Fruit fly (Drosophila melanogaster) whole organism, embryonic: ENCODE measurements around the gene Cpr67Fa1.

ENCODE experiments used
- Abd-B ChIP-seq: fragments of 200-800 bp; sonication (Bioruptor generic); optimal IDR thresholded peaks from 2 replicates; lab custom pipeline; 2018; ENCODE audit warnings: missing biosample characterization, mild to moderate bottlenecking, missing genetic modification characterization, moderate library complexity
- Bdp1 ChIP-seq: fragments of 200-800 bp; sonication (Bioruptor generic); optimal IDR thresholded peaks from 3 replicates; lab custom pipeline; 2016; ENCODE audit warnings: missing biosample characterization, missing genetic modification characterization
- Blimp-1 ChIP-seq: fragments of 200-800 bp; sonication (Bioruptor generic); optimal IDR thresholded peaks from 3 replicates; lab custom pipeline; 2018; ENCODE audit warnings: missing biosample characterization, missing genetic modification characterization, mild to moderate bottlenecking, moderate library complexity, missing genetic modification reagents
- CG10979 ChIP-seq: fragments of 200-800 bp; sonication (Bioruptor generic); optimal IDR thresholded peaks from 2 replicates; lab custom pipeline; 2018; ENCODE audit warnings: missing biosample characterization, mild to moderate bottlenecking, missing genetic modification characterization, moderate library complexity
- CG11695 ChIP-seq: fragments of 200-800 bp; sonication (Bioruptor generic); IDR thresholded peaks from 3 replicates; pipeline ENCODE4 v1.3.6; 2022; ENCODE audit warnings: missing biosample characterization, missing genetic modification characterization
- CG12219 ChIP-seq: fragments of 200-800 bp; sonication (Bioruptor generic); optimal IDR thresholded peaks from 3 replicates; lab custom pipeline; 2018; ENCODE audit warnings: missing biosample characterization, mild to moderate bottlenecking, missing genetic modification characterization
- CG13624 ChIP-seq: fragments of 200-800 bp; sonication (Bioruptor generic); optimal IDR thresholded peaks from 2 replicates; lab custom pipeline; 2016; ENCODE audit warnings: missing biosample characterization, missing genetic modification characterization
- CG13775 ChIP-seq: fragments of 200-800 bp; sonication (Bioruptor generic); optimal IDR thresholded peaks from 3 replicates; lab custom pipeline; 2017; ENCODE audit warnings: missing biosample characterization, mild to moderate bottlenecking, missing genetic modification characterization
- CG15601 ChIP-seq: fragments of 200-800 bp; sonication (Bioruptor generic); optimal IDR thresholded peaks from 3 replicates; lab custom pipeline; 2019; ENCODE audit warnings: missing biosample characterization, mild to moderate bottlenecking, missing genetic modification characterization, moderate library complexity
- CG17359 ChIP-seq: fragments of 200-800 bp; sonication (Bioruptor generic); optimal IDR thresholded peaks from 3 replicates; lab custom pipeline; 2018; ENCODE audit warnings: missing biosample characterization, mild to moderate bottlenecking, missing genetic modification characterization, moderate library complexity
- CG17385 ChIP-seq: fragments of 200-800 bp; sonication (Bioruptor generic); optimal IDR thresholded peaks from 3 replicates; lab custom pipeline; 2018; ENCODE audit warnings: missing biosample characterization, mild to moderate bottlenecking, missing genetic modification characterization
- CG17612 ChIP-seq: fragments of 200-800 bp; sonication (Bioruptor generic); IDR thresholded peaks from 2 replicates; pipeline ENCODE4 v1.3.6; 2022; ENCODE audit warnings: missing biosample characterization, missing genetic modification characterization
- CG18011 ChIP-seq: fragments of 200-800 bp; sonication (Bioruptor generic); optimal IDR thresholded peaks from 2 replicates; lab custom pipeline; 2017; ENCODE audit warnings: missing biosample characterization, missing genetic modification characterization, mild to moderate bottlenecking, moderate library complexity, missing genotype
- CG18619 ChIP-seq: fragments of 200-800 bp; sonication (Bioruptor generic); optimal IDR thresholded peaks from 3 replicates; lab custom pipeline; 2017; ENCODE audit warnings: missing biosample characterization, mild to moderate bottlenecking, missing genetic modification characterization
- CG30431 ChIP-seq: fragments of 200-800 bp; sonication (Bioruptor generic); optimal IDR thresholded peaks from 2 replicates; lab custom pipeline; 2017; ENCODE audit warnings: missing biosample characterization, missing genetic modification characterization
- CG4282 ChIP-seq: fragments of 200-800 bp; sonication (Bioruptor generic); optimal IDR thresholded peaks from 2 replicates; lab custom pipeline; 2016; ENCODE audit warnings: missing biosample characterization, missing genetic modification characterization
- CG4404 ChIP-seq: fragments of 200-800 bp; sonication (Bioruptor generic); IDR thresholded peaks from 2 replicates; pipeline ENCODE4 v1.3.6; 2022; ENCODE audit warnings: missing biosample characterization, missing genetic modification characterization
- CG4424 ChIP-seq: fragments of 200-800 bp; sonication (Bioruptor generic); optimal IDR thresholded peaks from 3 replicates; lab custom pipeline; 2016; ENCODE audit warnings: missing biosample characterization, missing genetic modification characterization
- CG6683 ChIP-seq: fragments of 200-800 bp; sonication (Bioruptor generic); optimal IDR thresholded peaks from 2 replicates; lab custom pipeline; 2017; ENCODE audit warnings: missing biosample characterization, mild to moderate bottlenecking, missing genetic modification characterization, missing genetic modification reagents
- CG6813 ChIP-seq: fragments of 200-800 bp; sonication (Bioruptor generic); optimal IDR thresholded peaks from 2 replicates; lab custom pipeline; 2017; ENCODE audit warnings: missing biosample characterization, missing genetic modification characterization, mild to moderate bottlenecking, moderate library complexity, missing genetic modification reagents
- CG8944 ChIP-seq: fragments of 200-800 bp; sonication (Bioruptor generic); optimal IDR thresholded peaks from 3 replicates; lab custom pipeline; 2016; ENCODE audit warnings: missing biosample characterization, missing genetic modification characterization
- CTCF ChIP-seq: fragments of 200-800 bp; sonication (Bioruptor generic); optimal IDR thresholded peaks from 2 replicates; lab custom pipeline; 2017; ENCODE audit warnings: missing biosample characterization, mild to moderate bottlenecking, missing genetic modification characterization, moderate library complexity
- CrebB ChIP-seq: fragments of 200-800 bp; sonication (Bioruptor generic); optimal IDR thresholded peaks from 3 replicates; lab custom pipeline; 2018; ENCODE audit warnings: missing biosample characterization, mild to moderate bottlenecking, missing genetic modification characterization
- Deaf1 ChIP-seq: fragments of 200-800 bp; optimal IDR thresholded peaks from 3 replicates; lab custom pipeline; 2019; ENCODE audit warnings: missing biosample characterization, mild to moderate bottlenecking, missing genetic modification characterization, moderate library complexity
- Dek ChIP-seq: fragments of 200-800 bp; sonication (Bioruptor generic); optimal IDR thresholded peaks from 3 replicates; lab custom pipeline; 2019; ENCODE audit warnings: missing biosample characterization, mild to moderate bottlenecking, missing genetic modification characterization, moderate library complexity
- Ets65A ChIP-seq: fragments of 200-800 bp; sonication (Bioruptor generic); peaks from one replicate; lab custom pipeline; 2016; ENCODE audit warnings: missing biosample characterization, missing genetic modification characterization
- Fer1 ChIP-seq: fragments of 200-800 bp; sonication (Bioruptor generic); optimal IDR thresholded peaks from 2 replicates; lab custom pipeline; 2017; ENCODE audit warnings: missing biosample characterization, mild to moderate bottlenecking, missing genetic modification characterization
- Fer3 ChIP-seq: fragments of 200-800 bp; sonication (Bioruptor generic); optimal IDR thresholded peaks from 2 replicates; lab custom pipeline; 2018; ENCODE audit warnings: missing biosample characterization, mild to moderate bottlenecking, missing genetic modification characterization, moderate library complexity
- Hr3 ChIP-seq: fragments of 200-800 bp; sonication (Bioruptor generic); optimal IDR thresholded peaks from 3 replicates; lab custom pipeline; 2016; ENCODE audit warnings: missing biosample characterization, missing genetic modification characterization
- Hr78 ChIP-seq, 2 experiments: fragments of 200-800 bp in 1 of 2; fragments of >200 bp in 1 of 2; sonication (Bioruptor generic) in 1 of 2; optimal IDR thresholded peaks; 2 replicates each; lab custom pipeline; 2017 to 2019; ENCODE audit warnings: missing biosample characterization in 2 of 2, missing genetic modification characterization in 2 of 2, mild to moderate bottlenecking in 1 of 2, moderate library complexity in 1 of 2
- MESR4 ChIP-seq: fragments of 200-800 bp; sonication (Bioruptor generic); optimal IDR thresholded peaks from 2 replicates; lab custom pipeline; 2018; ENCODE audit warnings: missing biosample characterization, mild to moderate bottlenecking, missing genetic modification characterization, moderate library complexity
- Mrtf ChIP-seq: fragments of 200-800 bp; sonication (Bioruptor generic); IDR thresholded peaks from 3 replicates; pipeline ENCODE4 v1.3.6; 2022; ENCODE audit warnings: missing biosample characterization, missing genetic modification characterization
- Sox100B ChIP-seq: fragments of 200-800 bp; sonication (Bioruptor generic); optimal IDR thresholded peaks from 3 replicates; lab custom pipeline; 2018; ENCODE audit warnings: missing biosample characterization, mild to moderate bottlenecking, missing genetic modification characterization
- Xbp1 ChIP-seq: fragments of 200-800 bp; sonication (Bioruptor generic); optimal IDR thresholded peaks from 3 replicates; lab custom pipeline; 2016; ENCODE audit warnings: missing biosample characterization, mild to moderate bottlenecking, missing genetic modification characterization
- br ChIP-seq: fragments of >200 bp; optimal IDR thresholded peaks from 2 replicates; lab custom pipeline; 2017
- crol ChIP-seq: fragments of 200-800 bp; sonication (Bioruptor generic); IDR thresholded peaks from 2 replicates; pipeline ENCODE4 v1.3.6; 2022; ENCODE audit warnings: missing biosample characterization, missing genetic modification characterization
- dimm ChIP-seq: fragments of 200-800 bp; sonication (Bioruptor generic); IDR thresholded peaks from 2 replicates; pipeline ENCODE4 v1.3.6; 2022; ENCODE audit warnings: missing biosample characterization, missing genetic modification characterization
- dmrt11E ChIP-seq: fragments of 200-800 bp; sonication (Bioruptor generic); optimal IDR thresholded peaks from 3 replicates; lab custom pipeline; 2018; ENCODE audit warnings: missing biosample characterization, mild to moderate bottlenecking, missing genetic modification characterization, moderate library complexity
- ems ChIP-seq: fragments of 200-800 bp; sonication (Bioruptor generic); optimal IDR thresholded peaks from 3 replicates; lab custom pipeline; 2016; ENCODE audit warnings: missing biosample characterization, missing genetic modification characterization
- en ChIP-seq: fragments of 200-800 bp; sonication (Bioruptor generic); optimal IDR thresholded peaks from 2 replicates; lab custom pipeline; 2016; ENCODE audit warnings: missing biosample characterization, missing genetic modification characterization
- fd102C ChIP-seq: fragments of 200-800 bp; sonication (Bioruptor generic); optimal IDR thresholded peaks from 2 replicates; lab custom pipeline; 2018; ENCODE audit warnings: missing biosample characterization, mild to moderate bottlenecking, missing genetic modification characterization, moderate library complexity
- hb ChIP-seq: fragments of 200-800 bp; sonication (Bioruptor generic); IDR thresholded peaks from 3 replicates; pipeline ENCODE4 v1.3.6; 2022; ENCODE audit warnings: missing biosample characterization, missing genetic modification characterization; ENCODE audit not compliant: partially characterized antibody
- lbe ChIP-seq: fragments of 200-800 bp; sonication (Bioruptor generic); optimal IDR thresholded peaks from 2 replicates; lab custom pipeline; 2016; ENCODE audit warnings: missing biosample characterization, mild to moderate bottlenecking, missing genetic modification characterization
- lilli ChIP-seq: fragments of 200-800 bp; sonication (Bioruptor generic); optimal IDR thresholded peaks from 3 replicates; lab custom pipeline; 2016; ENCODE audit warnings: missing biosample characterization, missing genetic modification characterization
- pan ChIP-seq, 4 experiments: fragments of >200 bp in 3 of 4; fragments of 200-800 bp in 1 of 4; sonication (Bioruptor generic) in 1 of 4; optimal IDR thresholded peaks in 3 of 4; IDR thresholded peaks in 1 of 4; 2 replicates each; pipeline versions ENCODE4 v1.3.6 to Lab custom; 2017 to 2022; ENCODE audit warnings: missing biosample characterization in 2 of 4, missing genetic modification characterization in 2 of 4, mixed read lengths in 1 of 4
- pfk ChIP-seq: fragments of 200-800 bp; sonication (Bioruptor generic); optimal IDR thresholded peaks from 2 replicates; lab custom pipeline; 2018; ENCODE audit warnings: missing biosample characterization, mild to moderate bottlenecking, missing genetic modification characterization, moderate library complexity
- so ChIP-seq: fragments of 200-800 bp; sonication (Bioruptor generic); IDR thresholded peaks from 3 replicates; pipeline ENCODE4 v1.3.6; 2022; ENCODE audit warnings: missing biosample characterization, missing genetic modification characterization
- stwl ChIP-seq: fragments of 200-800 bp; sonication (Bioruptor generic); optimal IDR thresholded peaks from 3 replicates; lab custom pipeline; 2018; ENCODE audit warnings: missing biosample characterization, mild to moderate bottlenecking, missing genetic modification characterization, moderate library complexity
- sug ChIP-seq: fragments of 200-800 bp; optimal IDR thresholded peaks from 2 replicates; lab custom pipeline; 2019; ENCODE audit warnings: missing biosample characterization, mild to moderate bottlenecking, missing genetic modification characterization, moderate library complexity
- tap ChIP-seq: fragments of 200-800 bp; optimal IDR thresholded peaks from 3 replicates; lab custom pipeline; 2019; ENCODE audit warnings: missing biosample characterization, mild to moderate bottlenecking, missing genetic modification characterization, moderate library complexity

Cpr67Fa1 gene

dm6 chr3L:10843273-10843672, 46.5 kb upstream of the Cpr67Fa1 start (continued):
- no peak for TF ChIP-seq Mrtf (GFP tag; lab: Robert Waterston, UW)
- peak; percentile 87 for TF ChIP-seq dmrt11E (tag; lab: Kevin White, UChicago)
- no peak for TF ChIP-seq hb (GFP tag; lab: Robert Waterston, UW)
- TF ChIP-seq sug (tag; lab: Kevin White, UChicago), result peak; percentile 2
- no peak for TF ChIP-seq Dek (tag; lab: Kevin White, UChicago)
- TF ChIP-seq Xbp1 (GFP tag; lab: Kevin White, UChicago), result peak; percentile 43
- no peak for TF ChIP-seq CG17612 (GFP tag; lab: Robert Waterston, UW)
- TF ChIP-seq CG17385 (GFP tag; lab: Kevin White, UChicago), result peak; percentile 49
- TF ChIP-seq Hr78 (GFP tag; optimal IDR thresholded peaks at IDR 0.05; lab: Kevin White, UChicago), result peak in 1 of 2 experiments; percentile 18
- TF ChIP-seq CG30431 (GFP tag; lab: Kevin White, UChicago), result peak; percentile 41
- no peak for TF ChIP-seq pan (optimal IDR thresholded peaks at IDR 0.05; lab: Kevin White, UChicago)
- peak in 1 of 2 experiments; percentile 49 for TF ChIP-seq pan (GFP tag; optimal IDR thresholded peaks at IDR 0.05 in 1 of 2, IDR thresholded peaks at IDR 0.05 in 1 of 2)
- TF ChIP-seq CG8944, result no peak
- TF ChIP-seq br (lab: Kevin White, UChicago), result no peak
- peak; percentile 54 for TF ChIP-seq Fer1 (GFP tag; lab: Kevin White, UChicago)
- peak; percentile 72 for TF ChIP-seq CG6813 (GFP tag; lab: Kevin White, UChicago)
- no peak for TF ChIP-seq CTCF
- no peak for TF ChIP-seq Deaf1 (tag; lab: Kevin White, UChicago)
- no peak for TF ChIP-seq CG13624 (GFP tag; lab: Kevin White, UChicago)
- peak; percentile 37 for TF ChIP-seq Abd-B (GFP tag; lab: Kevin White, UChicago)
- 0 out of 3 replicates have a peak, but pooled peaks have one; percentile 48 for TF ChIP-seq CG11695 (GFP tag; lab: Robert Waterston, UW)
- no peak for TF ChIP-seq fd102C (GFP tag; lab: Kevin White, UChicago)
- peak; percentile 59 for TF ChIP-seq Hr3 (GFP tag; lab: Kevin White, UChicago)
- no peak for TF ChIP-seq pfk (GFP tag; lab: Kevin White, UChicago)
- peak; percentile 41 for TF ChIP-seq CG12219 (GFP tag; lab: Kevin White, UChicago)
- TF ChIP-seq CrebB (tag; lab: Kevin White, UChicago), result no peak
- peak; percentile 62 for TF ChIP-seq CG17359 (tag; lab: Kevin White, UChicago)
- TF ChIP-seq MESR4 (GFP tag; lab: Kevin White, UChicago), result no peak
- 0 out of 3 replicates have a peak, but pooled peaks have one; percentile 45 for TF ChIP-seq so
- peak; percentile 2 for TF ChIP-seq stwl (tag; lab: Kevin White, UChicago)
- peak; percentile 46 for TF ChIP-seq CG4404 (GFP tag; lab: Robert Waterston, UW)
- TF ChIP-seq CG18011 (GFP tag; lab: Kevin White, UChicago), result no peak
- peak; percentile 45 for TF ChIP-seq tap (tag; lab: Kevin White, UChicago)
- no peak for TF ChIP-seq Ets65A (GFP tag; lab: Kevin White, UChicago)
- peak; percentile 69 for TF ChIP-seq Blimp-1 (GFP tag; lab: Kevin White, UChicago)
- TF ChIP-seq lbe (GFP tag; lab: Kevin White, UChicago), result no peak
- TF ChIP-seq ems, result no peak
- TF ChIP-seq dimm, result 0 out of 2 replicates have a peak, but pooled peaks have one; percentile 13
- peak; percentile 50 for TF ChIP-seq CG4424
- peak; percentile 90 for TF ChIP-seq CG10979 (tag; lab: Kevin White, UChicago)
- no peak for TF ChIP-seq CG4282 (GFP tag; lab: Kevin White, UChicago)
- peak; percentile 43 for TF ChIP-seq CG18619 (GFP tag; lab: Kevin White, UChicago)
- TF ChIP-seq CG15601 (tag; lab: Kevin White, UChicago), result peak; percentile 79
- TF ChIP-seq en, result no peak
- no peak for TF ChIP-seq lilli (GFP tag; lab: Kevin White, UChicago)
- TF ChIP-seq Bdp1 (GFP tag; lab: Kevin White, UChicago), result no peak
- TF ChIP-seq crol, result no peak
- peak; percentile 10 for TF ChIP-seq Fer3 (tag; lab: Kevin White, UChicago)
- TF ChIP-seq CG13775, result peak; percentile 64
- peak; percentile 82 for TF ChIP-seq Sox100B
- no peak for TF ChIP-seq CG6683
